Fruit fly (Drosophila melanogaster) whole organism, embryonic: ENCODE data around the gene Nup107.

Source experiments
- Aef1 ChIP-seq: fragments of 200-800 bp; sonication (Bioruptor generic); IDR thresholded peaks from 3 replicates; pipeline ENCODE4 v1.3.6; 2022; ENCODE audit warnings: missing biosample characterization, missing genetic modification characterization
- Asciz ChIP-seq: fragments of 200-800 bp; sonication (Bioruptor generic); optimal IDR thresholded peaks from 2 replicates; lab custom pipeline; 2017; ENCODE audit warnings: missing biosample characterization, mild to moderate bottlenecking, missing genetic modification characterization, missing genetic modification reagents
- Bgb ChIP-seq: fragments of 200-800 bp; sonication (Bioruptor generic); IDR thresholded peaks from 2 replicates; pipeline ENCODE4 v1.3.6; 2022; ENCODE audit warnings: missing biosample characterization, missing genetic modification characterization; ENCODE audit not compliant: partially characterized antibody
- CG11456 ChIP-seq: fragments of 200-800 bp; sonication (Bioruptor generic); IDR thresholded peaks from 3 replicates; pipeline ENCODE4 v1.3.6; 2022; ENCODE audit warnings: missing biosample characterization, missing genetic modification characterization
- CG17361 ChIP-seq: fragments of 200-800 bp; sonication (Bioruptor generic); IDR thresholded peaks from 3 replicates; pipeline ENCODE4 v1.3.6; 2022; ENCODE audit warnings: missing biosample characterization, missing genetic modification characterization
- CG17612 ChIP-seq: fragments of 200-800 bp; sonication (Bioruptor generic); IDR thresholded peaks from 2 replicates; pipeline ENCODE4 v1.3.6; 2022; ENCODE audit warnings: missing biosample characterization, missing genetic modification characterization
- CG32767 ChIP-seq: fragments of 200-800 bp; sonication (Bioruptor generic); IDR thresholded peaks from 2 replicates; pipeline ENCODE4 v1.3.6; 2022; ENCODE audit warnings: missing biosample characterization, missing genetic modification characterization
- CG34224 ChIP-seq: fragments of 200-800 bp; sonication (Bioruptor generic); IDR thresholded peaks from 3 replicates; pipeline ENCODE4 v1.3.6; 2022; ENCODE audit warnings: missing biosample characterization, missing genetic modification characterization; ENCODE audit not compliant: partially characterized antibody
- CG34376 ChIP-seq: fragments of 200-800 bp; sonication (Bioruptor generic); optimal IDR thresholded peaks from 2 replicates; lab custom pipeline; 2018; ENCODE audit warnings: missing biosample characterization, mild to moderate bottlenecking, missing genetic modification characterization
- CG3847 ChIP-seq: fragments of 200-800 bp; sonication (Bioruptor generic); IDR thresholded peaks from 2 replicates; pipeline ENCODE4 v1.3.6; 2022; ENCODE audit warnings: missing biosample characterization, missing genetic modification characterization
- CG4328 ChIP-seq: fragments of 200-800 bp; sonication (Bioruptor generic); optimal IDR thresholded peaks from 3 replicates; lab custom pipeline; 2017; ENCODE audit warnings: missing biosample characterization, missing genetic modification reagents, missing genetic modification characterization
- CG4730 ChIP-seq: fragments of 200-800 bp; sonication (Bioruptor generic); IDR thresholded peaks from 2 replicates; pipeline ENCODE4 v1.3.6; 2022; ENCODE audit warnings: missing biosample characterization, missing genetic modification characterization
- CG7556 ChIP-seq: fragments of 200-800 bp; sonication (Bioruptor generic); optimal IDR thresholded peaks from 2 replicates; lab custom pipeline; 2017; ENCODE audit warnings: missing biosample characterization, mild to moderate bottlenecking, missing genetic modification characterization
- CG7839 ChIP-seq: fragments of 200-800 bp; sonication (Bioruptor generic); optimal IDR thresholded peaks from 3 replicates; lab custom pipeline; 2018; ENCODE audit warnings: missing biosample characterization, mild to moderate bottlenecking, missing genetic modification characterization, moderate library complexity
- CG8089 ChIP-seq: fragments of 200-800 bp; sonication (Bioruptor generic); optimal IDR thresholded peaks from 3 replicates; lab custom pipeline; 2016; ENCODE audit warnings: missing biosample characterization, missing genetic modification characterization
- CG9932 ChIP-seq: fragments of 200-800 bp; sonication (Bioruptor generic); IDR thresholded peaks from 2 replicates; pipeline ENCODE4 v1.3.6; 2022; ENCODE audit warnings: missing biosample characterization, missing genetic modification characterization
- Chrac-16 ChIP-seq: fragments of 200-800 bp; sonication (Bioruptor generic); optimal IDR thresholded peaks from 3 replicates; lab custom pipeline; 2016; ENCODE audit warnings: missing biosample characterization, missing genetic modification characterization
- Dek ChIP-seq: fragments of 200-800 bp; sonication (Bioruptor generic); optimal IDR thresholded peaks from 3 replicates; lab custom pipeline; 2019; ENCODE audit warnings: missing biosample characterization, mild to moderate bottlenecking, missing genetic modification characterization, moderate library complexity
- Eip74EF ChIP-seq, 2 experiments: fragments of 200-800 bp in 1 of 2; fragments of >200 bp in 1 of 2; sonication (Bioruptor generic) in 1 of 2; optimal IDR thresholded peaks; 2 replicates each; lab custom pipeline; 2017 to 2019; ENCODE audit warnings: missing biosample characterization in 2 of 2, missing genetic modification characterization in 2 of 2, mild to moderate bottlenecking in 1 of 2, moderate library complexity in 1 of 2
- Gug ChIP-seq: fragments of 200-800 bp; sonication (Bioruptor generic); IDR thresholded peaks from 4 replicates; pipeline ENCODE4 v1.3.6; 2022; ENCODE audit warnings: missing biosample characterization, missing genetic modification characterization
- H2.0 ChIP-seq: fragments of 200-800 bp; sonication (Bioruptor generic); IDR thresholded peaks from 2 replicates; pipeline ENCODE4 v1.3.6; 2022; ENCODE audit warnings: missing biosample characterization, missing genetic modification characterization
- Med ChIP-seq: fragments of 200-800 bp; sonication (Bioruptor generic); peaks from one replicate; lab custom pipeline; 2016; ENCODE audit warnings: missing biosample characterization, missing genetic modification characterization, mild to moderate bottlenecking, inconsistent platforms, moderate library complexity
- Mes4 ChIP-seq: fragments of 200-800 bp; sonication (Bioruptor generic); optimal IDR thresholded peaks from 2 replicates; lab custom pipeline; 2016; ENCODE audit warnings: missing biosample characterization, missing genetic modification characterization
- Mrtf ChIP-seq: fragments of 200-800 bp; sonication (Bioruptor generic); IDR thresholded peaks from 3 replicates; pipeline ENCODE4 v1.3.6; 2022; ENCODE audit warnings: missing biosample characterization, missing genetic modification characterization
- Myb ChIP-seq: fragments of 200-800 bp; sonication (Bioruptor generic); optimal IDR thresholded peaks from 2 replicates; lab custom pipeline; 2016; ENCODE audit warnings: missing biosample characterization, missing genetic modification characterization
- Sox100B ChIP-seq: fragments of 200-800 bp; sonication (Bioruptor generic); optimal IDR thresholded peaks from 3 replicates; lab custom pipeline; 2018; ENCODE audit warnings: missing biosample characterization, mild to moderate bottlenecking, missing genetic modification characterization
- Ssrp ChIP-seq: fragments of 200-800 bp; sonication (Bioruptor generic); optimal IDR thresholded peaks from 2 replicates; lab custom pipeline; 2018; ENCODE audit warnings: missing biosample characterization, mild to moderate bottlenecking, missing genetic modification characterization, moderate library complexity
- Tbp ChIP-seq: fragments of >200 bp; optimal IDR thresholded peaks from 2 replicates; lab custom pipeline; 2018; ENCODE audit warnings: missing biosample characterization, missing genetic modification characterization
- cad ChIP-seq: fragments of >200 bp; optimal IDR thresholded peaks from 2 replicates; lab custom pipeline; 2017; ENCODE audit warnings: missing biosample characterization, missing genetic modification characterization
- chinmo ChIP-seq: fragments of 200-800 bp; sonication (Bioruptor generic); IDR thresholded peaks from 4 replicates; pipeline ENCODE4 v1.3.6; 2022; ENCODE audit warnings: missing biosample characterization, missing genetic modification characterization; ENCODE audit not compliant: partially characterized antibody
- corto ChIP-seq: fragments of 200-800 bp; sonication (Bioruptor generic); optimal IDR thresholded peaks from 2 replicates; lab custom pipeline; 2016; ENCODE audit warnings: missing biosample characterization, mild to moderate bottlenecking, missing genetic modification characterization, moderate library complexity
- fd96Cb ChIP-seq: fragments of 200-800 bp; sonication (Bioruptor generic); optimal IDR thresholded peaks from 2 replicates; lab custom pipeline; 2018; ENCODE audit warnings: missing biosample characterization, mild to moderate bottlenecking, missing genetic modification characterization, moderate library complexity
- gem ChIP-seq: fragments of 200-800 bp; sonication (Bioruptor generic); optimal IDR thresholded peaks from 2 replicates; lab custom pipeline; 2019; ENCODE audit warnings: missing biosample characterization, mild to moderate bottlenecking, missing genetic modification characterization, moderate library complexity
- gro ChIP-seq: fragments of 200-800 bp; sonication (Bioruptor generic); optimal IDR thresholded peaks from 2 replicates; lab custom pipeline; 2016; ENCODE audit warnings: missing biosample characterization, missing genetic modification characterization
- mam ChIP-seq: fragments of 200-800 bp; sonication (Bioruptor generic); optimal IDR thresholded peaks from 3 replicates; lab custom pipeline; 2016; ENCODE audit warnings: missing biosample characterization, missing genetic modification characterization
- mirr ChIP-seq: fragments of 200-800 bp; sonication (Bioruptor generic); optimal IDR thresholded peaks from 3 replicates; lab custom pipeline; 2018; ENCODE audit warnings: missing biosample characterization, mild to moderate bottlenecking, missing genetic modification characterization
- nau ChIP-seq: fragments of 200-800 bp; sonication (Bioruptor generic); optimal IDR thresholded peaks from 3 replicates; lab custom pipeline; 2017; ENCODE audit warnings: missing biosample characterization, mild to moderate bottlenecking, missing genetic modification characterization, missing genetic modification reagents
- nmo ChIP-seq: fragments of 200-800 bp; sonication (Bioruptor generic); optimal IDR thresholded peaks from 2 replicates; lab custom pipeline; 2018; ENCODE audit warnings: missing biosample characterization, mild to moderate bottlenecking, missing genetic modification characterization, moderate library complexity
- repo ChIP-seq: fragments of 200-800 bp; sonication (Bioruptor generic); optimal IDR thresholded peaks from 2 replicates; lab custom pipeline; 2016; ENCODE audit warnings: missing biosample characterization, missing genetic modification characterization
- sc ChIP-seq, 3 experiments: fragments of >200 bp in 2 of 3; fragments of 200-800 bp in 1 of 3; sonication (Bioruptor generic) in 1 of 3; optimal IDR thresholded peaks; 2 replicates in 2 of 3; 3 replicates in 1 of 3; lab custom pipeline; 2017; ENCODE audit warnings: mild to moderate bottlenecking in 1 of 3, missing biosample characterization in 1 of 3, missing genetic modification characterization in 1 of 3, missing genetic modification reagents in 1 of 3
- scrt ChIP-seq: fragments of 200-800 bp; sonication (Bioruptor generic); optimal IDR thresholded peaks from 2 replicates; lab custom pipeline; 2018; ENCODE audit warnings: missing biosample characterization, mild to moderate bottlenecking, missing genetic modification characterization, moderate library complexity
- sisA ChIP-seq: fragments of 200-800 bp; sonication (Bioruptor generic); IDR thresholded peaks from 2 replicates; pipeline ENCODE4 v1.3.6; 2022; ENCODE audit warnings: missing biosample characterization, missing genetic modification characterization
- sna ChIP-seq: fragments of 200-800 bp; sonication (Bioruptor generic); IDR thresholded peaks from 2 replicates; pipeline ENCODE4 v1.3.6; 2022; ENCODE audit warnings: missing biosample characterization, missing genetic modification characterization; ENCODE audit not compliant: partially characterized antibody
- sr ChIP-seq: fragments of 200-800 bp; sonication (Bioruptor generic); IDR thresholded peaks from 3 replicates; pipeline ENCODE4 v1.3.6; 2022; ENCODE audit warnings: missing biosample characterization, missing genetic modification characterization
- stwl ChIP-seq: fragments of 200-800 bp; sonication (Bioruptor generic); optimal IDR thresholded peaks from 3 replicates; lab custom pipeline; 2018; ENCODE audit warnings: missing biosample characterization, mild to moderate bottlenecking, missing genetic modification characterization, moderate library complexity
- trh ChIP-seq: fragments of 200-800 bp; sonication (Bioruptor generic); optimal IDR thresholded peaks from 2 replicates; lab custom pipeline; 2016; ENCODE audit warnings: missing biosample characterization, missing genetic modification characterization
- vfl ChIP-seq: fragments of 200-800 bp; sonication (Bioruptor generic); optimal IDR thresholded peaks from 2 replicates; lab custom pipeline; 2016; ENCODE audit warnings: missing biosample characterization, missing genetic modification characterization
- z ChIP-seq: fragments of 200-800 bp; sonication (Bioruptor generic); IDR thresholded peaks from 3 replicates; pipeline ENCODE4 v1.3.6; 2022; ENCODE audit warnings: missing biosample characterization, missing genetic modification characterization

Nup107 gene

dm6 chr2L:10689221-10690034 is 46.4 kb downstream of the Nup107 start, which contains the start of gene CG7294 (continued):
- no peak for TF ChIP-seq Gug (GFP tag; lab: Robert Waterston, UW)
- TF ChIP-seq CG8089 (GFP tag; lab: Kevin White, UChicago): no peak
- no peak for TF ChIP-seq cad
- no peak for TF ChIP-seq trh (GFP tag; lab: Kevin White, UChicago)
- TF ChIP-seq repo (GFP tag; lab: Kevin White, UChicago): no peak
- TF ChIP-seq scrt (GFP tag; lab: Kevin White, UChicago): no peak
- no peak for TF ChIP-seq Myb (GFP tag; lab: Kevin White, UChicago)
- peak; percentile 37 for TF ChIP-seq nmo (GFP tag; lab: Kevin White, UChicago)
- TF ChIP-seq mam (GFP tag; lab: Kevin White, UChicago): no peak
- TF ChIP-seq CG34224 (GFP tag; lab: Robert Waterston, UW): no peak
- TF ChIP-seq CG34376 (GFP tag; lab: Kevin White, UChicago): no peak
- no peak for TF ChIP-seq stwl (tag; lab: Kevin White, UChicago)
- no peak for TF ChIP-seq CG32767 (GFP tag; lab: Robert Waterston, UW)
- TF ChIP-seq mirr (GFP tag; lab: Kevin White, UChicago): no peak
- peak; percentile 28 for TF ChIP-seq CG7839 (tag; lab: Kevin White, UChicago)
- TF ChIP-seq sna: no peak
- TF ChIP-seq Ssrp: peak; percentile 5
- no peak for TF ChIP-seq Eip74EF (GFP tag; optimal IDR thresholded peaks at IDR 0.05; lab: Kevin White, UChicago)
- TF ChIP-seq Dek (tag; lab: Kevin White, UChicago): peak; percentile 10
- TF ChIP-seq CG7556: peak; percentile 49
- no peak for TF ChIP-seq nau (GFP tag; lab: Kevin White, UChicago)
- TF ChIP-seq Sox100B (GFP tag; lab: Kevin White, UChicago): peak; percentile 55
- TF ChIP-seq gro (GFP tag; lab: Kevin White, UChicago): no peak
- TF ChIP-seq H2.0 (GFP tag; lab: Robert Waterston, UW): no peak
- TF ChIP-seq CG17361 (GFP tag; lab: Robert Waterston, UW): peak; percentile 66
- TF ChIP-seq fd96Cb (tag; lab: Kevin White, UChicago): no peak
- TF ChIP-seq gem: peak; percentile 67
- TF ChIP-seq Asciz (GFP tag; lab: Kevin White, UChicago): peak; percentile 6

- TF ChIP-seq sc (optimal IDR thresholded peaks at IDR 0.05; lab: Kevin White, UChicago): no peak
- TF ChIP-seq sc (GFP tag; optimal IDR thresholded peaks at IDR 0.05; lab: Kevin White, UChicago): no peak
- no peak for TF ChIP-seq Aef1
- TF ChIP-seq CG4730 (GFP tag; lab: Robert Waterston, UW): no peak
- TF ChIP-seq sisA (GFP tag; lab: Robert Waterston, UW): 0 out of 2 replicates have a peak, but pooled peaks have one; percentile 15
- 0 out of 2 replicates have a peak, but pooled peaks have one; percentile 20 for TF ChIP-seq CG17612 (GFP tag; lab: Robert Waterston, UW)
- TF ChIP-seq CG4328: no peak
- no peak for TF ChIP-seq Mes4 (GFP tag; lab: Kevin White, UChicago)
- TF ChIP-seq Mrtf (GFP tag; lab: Robert Waterston, UW): no peak
- peak; percentile 53; the same call in 1 of the 3 replicates for TF ChIP-seq CG11456 (GFP tag; lab: Robert Waterston, UW)
- no peak for TF ChIP-seq Tbp
- TF ChIP-seq z (GFP tag; lab: Robert Waterston, UW): no peak
- TF ChIP-seq sr (GFP tag; lab: Robert Waterston, UW): peak; percentile 73; the same call in 2 of the 3 replicates
- TF ChIP-seq CG3847 (GFP tag; lab: Robert Waterston, UW): 0 out of 2 replicates have a peak, but pooled peaks have one; percentile 11
- TF ChIP-seq Med (GFP tag; lab: Kevin White, UChicago): peak; percentile 28
- peak; percentile 28; the same call in 1 of the 2 replicates for TF ChIP-seq CG9932 (GFP tag; lab: Robert Waterston, UW)
- no peak for TF ChIP-seq Chrac-16 (GFP tag; lab: Kevin White, UChicago)
- TF ChIP-seq trh (GFP tag; lab: Kevin White, UChicago): no peak
- TF ChIP-seq Bgb (GFP tag; lab: Robert Waterston, UW): no peak
- no peak for TF ChIP-seq corto (GFP tag; lab: Kevin White, UChicago)
- TF ChIP-seq chinmo: 0 out of 4 replicates have a peak, but pooled peaks have one; percentile 18
- TF ChIP-seq vfl (GFP tag; lab: Kevin White, UChicago): no peak
These were observed 47.1 kb downstream of the Nup107 start for dm6 chr2L:10688764-10689163.
